Fruit fly (Drosophila melanogaster) Kc167 (cell line): ENCODE results near the gene Ktl.

Experiments
- Myc ChIP-seq: fragments of >200 bp; optimal IDR thresholded peaks from 2 replicates; lab custom pipeline; 2017; ENCODE audit warnings: missing external identifiers
- Sin3A ChIP-seq: fragments of >200 bp; optimal IDR thresholded peaks from 2 replicates; lab custom pipeline; 2018; ENCODE audit warnings: missing external identifiers
- h ChIP-seq: fragments of >200 bp; optimal IDR thresholded peaks from 3 replicates; lab custom pipeline; 2018; ENCODE audit warnings: missing external identifiers
- insv ChIP-seq: fragments of >200 bp; optimal IDR thresholded peaks from 3 replicates; lab custom pipeline; 2018; ENCODE audit warnings: missing external identifiers
- psq ChIP-seq: fragments of >200 bp; optimal IDR thresholded peaks from 2 replicates; lab custom pipeline; 2017; ENCODE audit warnings: missing external identifiers
- ttk ChIP-seq: sonication (Bioruptor generic); optimal IDR thresholded peaks from 2 replicates; lab custom pipeline; 2017; ENCODE audit warnings: missing external identifiers

The Ktl gene

DNA sequence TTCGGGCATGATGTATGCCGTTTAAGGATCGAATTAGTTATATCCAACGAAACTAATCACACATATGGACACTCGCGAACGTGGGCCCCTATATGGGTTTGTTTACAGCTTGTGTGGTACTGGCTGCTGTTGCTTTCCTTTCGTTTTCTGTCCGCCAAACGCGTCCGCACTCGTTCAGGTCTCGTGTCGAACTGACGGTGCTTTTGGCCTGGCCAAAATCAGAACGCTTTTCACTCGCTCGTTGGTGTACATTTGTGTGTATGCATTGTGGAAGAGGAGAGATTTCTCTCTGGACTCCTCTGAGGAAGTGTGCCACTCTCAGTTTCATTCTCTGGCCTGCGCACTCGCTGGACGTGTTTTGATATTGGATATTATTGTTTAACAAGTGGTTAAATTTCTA is at the start of gene Ktl:
Gene Ktl, minus strand, starts transcription at position 193 of the 400 bp plus-strand sequence.
- TF ChIP-seq Myc (lab: Kevin White, UChicago), result no peak
- TF ChIP-seq Sin3A (lab: Kevin White, UChicago), result no peak
- TF ChIP-seq h (lab: Kevin White, UChicago), result no peak
- no peak for TF ChIP-seq insv (lab: Kevin White, UChicago)
- no peak for TF ChIP-seq ttk (lab: Kevin White, UChicago)

DNA sequence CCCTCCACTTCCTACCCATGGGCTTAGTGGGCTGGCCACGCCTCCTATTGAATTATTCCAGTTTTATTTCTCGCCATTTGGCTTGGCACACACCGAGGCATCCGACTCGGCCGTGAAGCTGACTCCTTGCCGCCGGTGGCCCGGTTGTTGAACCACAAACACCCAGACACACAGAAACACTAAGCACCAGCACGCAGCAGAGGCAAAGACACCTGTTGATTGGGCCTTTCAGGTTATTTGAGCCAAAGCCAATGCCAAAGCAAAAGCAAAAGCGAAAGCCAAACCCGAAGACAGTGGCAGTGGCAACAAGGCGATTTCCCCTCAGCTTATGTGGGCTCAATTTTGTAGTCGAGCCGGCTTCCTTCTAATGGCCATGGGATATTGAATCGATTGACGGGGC is 49.7 kb upstream of the Ktl start:
- TF ChIP-seq insv (lab: Kevin White, UChicago) (no peak), Myc (lab: Kevin White, UChicago) (no peak), Sin3A (lab: Kevin White, UChicago) (no peak)

DNA sequence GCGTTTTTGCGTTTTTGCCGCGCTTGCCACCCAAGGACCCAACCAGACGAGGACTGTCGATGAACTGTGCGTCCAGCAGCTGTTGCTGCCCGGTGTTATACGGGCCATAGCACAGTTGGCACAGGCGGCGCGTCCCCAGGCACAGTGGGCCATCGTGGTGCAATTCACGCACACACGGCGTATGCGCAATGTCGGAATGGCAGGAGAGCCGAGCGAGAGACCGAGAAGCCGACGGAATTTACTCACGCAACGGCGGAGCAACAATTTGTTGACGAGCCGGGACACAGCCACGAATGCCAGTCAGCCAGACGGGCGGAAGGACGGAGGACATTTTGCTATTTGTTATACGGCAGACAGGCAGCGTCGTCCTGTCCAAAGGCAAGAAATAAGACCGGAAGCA is 48.3 kb upstream of the Ktl start, which contains the start of gene CG31191:
Gene CG31191, minus strand, starts transcription at position 68 of the 400 bp plus-strand sequence.
- TF ChIP-seq h (lab: Kevin White, UChicago) (no peak), insv (lab: Kevin White, UChicago) (no peak), Sin3A (lab: Kevin White, UChicago) (no peak), psq (no peak), ttk (lab: Kevin White, UChicago) (no peak), Myc (lab: Kevin White, UChicago) (no peak)

DNA sequence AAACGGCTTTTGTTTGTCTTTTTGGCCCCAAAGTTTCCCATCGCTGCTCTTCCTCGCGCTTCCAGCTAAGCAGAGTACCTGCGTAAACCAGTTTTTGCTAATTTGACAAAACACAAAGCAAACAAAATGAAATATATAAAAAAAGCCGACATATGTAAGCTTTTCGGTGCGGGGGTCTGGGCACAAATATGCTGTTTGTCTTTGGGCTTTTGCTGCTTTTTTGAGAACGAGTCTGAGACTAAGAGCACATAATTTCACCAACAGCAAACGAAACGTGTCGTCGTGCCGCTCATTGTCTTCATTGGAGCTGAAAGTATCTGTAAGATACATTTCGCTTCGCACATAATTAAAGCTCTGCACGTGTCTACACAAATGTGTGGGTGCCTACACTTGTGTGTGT is 18.7 kb upstream of the Ktl start:
- TF ChIP-seq ttk (lab: Kevin White, UChicago), result no peak
- TF ChIP-seq psq, result no peak
- TF ChIP-seq Sin3A (lab: Kevin White, UChicago), result no peak
- no peak for TF ChIP-seq h (lab: Kevin White, UChicago)
- no peak for TF ChIP-seq Myc (lab: Kevin White, UChicago)
- no peak for TF ChIP-seq insv (lab: Kevin White, UChicago)

DNA sequence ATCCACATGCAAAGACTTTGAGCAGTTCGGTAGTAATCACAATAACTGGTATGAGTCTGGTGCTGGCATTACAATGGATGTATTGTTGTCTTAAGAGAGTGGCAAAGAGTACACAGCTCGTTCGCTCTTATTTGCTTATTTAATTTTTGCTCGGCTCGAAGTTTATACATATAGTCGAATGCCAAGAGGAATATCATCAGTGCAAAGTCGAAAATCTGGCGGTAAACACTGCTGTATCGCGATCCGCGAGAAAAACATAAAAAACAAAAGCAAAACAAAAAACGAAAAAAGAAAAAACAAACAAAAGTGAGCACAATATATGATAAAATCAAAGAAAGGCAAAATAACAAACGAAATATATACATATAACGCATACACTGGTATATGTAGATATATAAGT is 17.0 kb upstream of the Ktl start, which contains the start of gene hdly:
Gene hdly, plus strand, starts transcription at position 194 of the 400 bp plus-strand sequence.
- TF ChIP-seq insv (lab: Kevin White, UChicago), result no peak
- no peak for TF ChIP-seq h (lab: Kevin White, UChicago)
- TF ChIP-seq ttk (lab: Kevin White, UChicago), result no peak
- TF ChIP-seq Sin3A (lab: Kevin White, UChicago), result no peak
- no peak for TF ChIP-seq psq
- no peak for TF ChIP-seq Myc (lab: Kevin White, UChicago)

DNA sequence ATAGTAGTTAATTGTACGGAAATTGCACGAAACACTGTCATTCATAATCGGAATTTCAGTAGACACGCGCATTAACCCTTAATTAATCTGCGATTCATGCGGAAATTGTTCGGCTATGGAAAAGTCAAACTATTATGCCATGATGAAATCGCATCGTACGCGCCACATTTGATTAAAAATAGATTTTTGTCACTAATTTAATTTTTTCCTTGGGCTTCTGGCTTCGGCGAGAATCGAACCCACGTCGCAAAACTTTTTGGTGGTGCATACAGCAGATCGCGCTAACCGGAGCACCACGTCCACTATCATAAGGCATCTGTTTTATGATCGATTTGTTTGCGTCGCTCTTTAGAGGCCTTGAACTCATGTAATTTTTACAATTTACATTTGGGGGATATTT is 15.6 kb upstream of the Ktl start:
- TF ChIP-seq ttk (lab: Kevin White, UChicago) (no peak), psq (no peak), h (lab: Kevin White, UChicago) (no peak), Sin3A (lab: Kevin White, UChicago) (no peak), Myc (lab: Kevin White, UChicago) (no peak), insv (lab: Kevin White, UChicago) (no peak)

DNA sequence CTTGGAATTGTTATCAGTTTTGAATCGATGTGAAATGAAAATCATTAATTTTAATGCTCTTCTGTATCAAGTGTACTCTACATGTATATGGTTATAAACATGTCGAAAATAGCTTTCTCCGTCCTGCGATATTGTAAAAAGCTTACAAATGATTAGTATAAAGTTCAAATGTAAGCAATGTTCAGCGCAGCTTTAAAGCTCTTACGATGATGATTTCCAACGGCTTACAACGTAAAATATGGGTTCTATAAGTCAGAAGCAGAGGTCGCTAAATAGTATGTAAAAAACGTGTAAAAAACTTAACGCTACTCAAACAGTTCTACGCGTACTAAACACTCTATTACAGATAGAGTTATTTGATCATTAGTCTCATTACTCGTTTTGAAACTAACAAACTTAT is 11.5 kb upstream of the Ktl start:
- TF ChIP-seq Myc (lab: Kevin White, UChicago) (no peak), psq (no peak), ttk (lab: Kevin White, UChicago) (no peak), insv (lab: Kevin White, UChicago) (no peak), Sin3A (lab: Kevin White, UChicago) (no peak)

DNA sequence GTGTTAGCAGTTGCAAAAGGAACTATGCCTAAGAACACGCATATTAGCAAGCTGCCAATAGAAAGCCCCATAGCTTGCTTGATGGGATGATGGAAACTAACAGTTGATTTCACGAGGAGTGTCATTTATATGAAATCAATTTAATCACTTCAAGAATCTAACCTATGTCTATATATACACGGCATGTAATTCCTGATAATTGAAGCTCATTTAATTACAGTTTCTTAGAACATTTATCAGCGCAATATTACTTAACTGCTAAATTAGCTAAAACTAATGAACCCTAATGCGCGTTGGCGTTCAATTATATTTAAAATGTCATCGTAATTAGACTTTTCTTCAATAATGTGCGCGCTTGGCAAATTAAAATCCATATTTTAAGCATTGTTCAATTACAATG is 8.3 kb upstream of the Ktl start, which contains the start of gene TotX:
Gene TotX, minus strand, starts transcription at position 101 of the 400 bp plus-strand sequence.
- no peak for TF ChIP-seq Myc (lab: Kevin White, UChicago)
- no peak for TF ChIP-seq Sin3A (lab: Kevin White, UChicago)
- no peak for TF ChIP-seq psq
- TF ChIP-seq ttk (lab: Kevin White, UChicago), result no peak
- no peak for TF ChIP-seq h (lab: Kevin White, UChicago)
- no peak for TF ChIP-seq insv (lab: Kevin White, UChicago)

DNA sequence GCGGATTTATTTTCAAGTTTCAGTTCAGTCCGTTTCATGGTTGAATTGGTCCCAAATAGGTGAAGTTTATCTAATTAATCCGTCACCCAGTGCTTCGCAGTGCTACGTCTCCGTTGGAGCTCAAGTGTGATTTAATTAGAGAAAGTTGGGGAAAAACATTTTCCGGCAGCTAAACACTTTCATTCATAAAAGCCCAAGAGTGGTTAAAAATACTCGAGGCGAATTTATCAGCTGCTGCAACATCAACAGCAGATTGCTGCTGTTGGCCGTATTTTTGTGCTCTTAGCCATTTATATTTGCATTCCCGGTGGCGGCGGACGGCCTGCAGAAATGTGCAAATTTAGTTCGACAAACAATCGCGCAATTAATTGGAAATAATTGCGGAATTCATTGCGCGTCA is 4.5 kb upstream of the Ktl start, which contains the start of gene Grik:
Gene Grik, plus strand, starts transcription at position 301 of the 400 bp plus-strand sequence.
- no peak for TF ChIP-seq insv (lab: Kevin White, UChicago)
- TF ChIP-seq h (lab: Kevin White, UChicago), result no peak
- no peak for TF ChIP-seq Myc (lab: Kevin White, UChicago)
- no peak for TF ChIP-seq ttk (lab: Kevin White, UChicago)
- TF ChIP-seq psq, result no peak
- no peak for TF ChIP-seq Sin3A (lab: Kevin White, UChicago)

DNA sequence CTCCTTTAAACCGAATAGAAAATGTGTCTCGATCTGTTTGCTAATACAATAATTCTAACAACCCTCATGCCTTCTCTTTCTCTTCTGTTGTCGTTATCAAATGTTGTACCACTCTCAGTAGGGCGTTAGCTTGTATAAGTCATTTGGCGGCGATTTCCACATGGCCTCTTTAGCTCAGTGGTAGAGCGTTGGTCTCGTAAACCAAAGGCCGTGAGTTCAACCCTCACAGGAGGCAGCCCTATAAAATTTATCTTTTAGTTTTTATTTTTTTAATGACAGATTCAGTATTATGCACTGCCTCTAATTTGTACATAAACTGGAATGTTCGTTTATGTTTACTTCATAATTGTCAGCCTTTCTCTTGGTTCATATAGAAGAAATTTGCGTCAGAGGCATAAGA is 5.6 kb downstream of the Ktl start:
- TF ChIP-seq h (lab: Kevin White, UChicago) (no peak), Sin3A (lab: Kevin White, UChicago) (no peak), ttk (lab: Kevin White, UChicago) (no peak), insv (lab: Kevin White, UChicago) (no peak), psq (no peak), Myc (lab: Kevin White, UChicago) (no peak)

DNA sequence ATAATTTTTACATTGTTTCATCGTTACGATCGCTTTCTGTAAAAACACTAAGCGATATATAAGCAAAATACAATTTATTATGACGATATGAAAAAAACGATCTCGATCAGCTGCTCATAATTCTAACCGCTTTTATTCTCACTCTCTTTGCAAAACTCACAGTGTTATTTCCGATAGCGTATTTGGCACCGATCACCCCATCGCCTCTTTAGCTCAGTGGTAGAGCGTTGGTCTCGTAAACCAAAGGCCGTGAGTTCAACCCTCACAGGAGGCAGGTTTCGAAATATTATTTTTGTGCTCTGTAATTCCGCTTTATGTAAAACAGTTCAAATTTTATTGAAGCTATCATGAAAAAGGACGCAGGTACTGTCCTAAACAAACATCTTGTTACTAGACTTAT is 6.2 kb downstream of the Ktl start:
- TF ChIP-seq Myc (lab: Kevin White, UChicago), result no peak
- TF ChIP-seq Sin3A (lab: Kevin White, UChicago), result no peak
- no peak for TF ChIP-seq insv (lab: Kevin White, UChicago)

DNA sequence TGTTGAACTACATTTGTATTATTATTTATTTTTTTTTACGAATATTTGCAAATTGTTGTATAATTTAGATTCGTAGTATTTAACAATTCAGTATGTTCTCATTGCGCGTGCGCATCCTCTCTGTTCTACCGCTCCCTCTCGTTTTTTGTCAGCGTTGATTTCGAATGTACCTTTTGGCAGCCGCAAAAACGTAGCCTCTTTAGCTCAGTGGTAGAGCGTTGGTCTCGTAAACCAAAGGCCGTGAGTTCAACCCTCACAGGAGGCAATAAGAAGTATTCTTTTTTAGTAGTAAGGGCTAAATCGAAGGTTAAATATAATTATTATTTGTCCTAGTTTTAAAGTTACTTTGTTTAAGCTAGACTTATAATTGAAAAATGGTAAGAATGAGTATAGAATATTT is 6.6 kb downstream of the Ktl start:
- no peak for TF ChIP-seq ttk (lab: Kevin White, UChicago)
- TF ChIP-seq psq, result no peak
- no peak for TF ChIP-seq h (lab: Kevin White, UChicago)
- no peak for TF ChIP-seq Sin3A (lab: Kevin White, UChicago)
- no peak for TF ChIP-seq insv (lab: Kevin White, UChicago)
- no peak for TF ChIP-seq Myc (lab: Kevin White, UChicago)
